Fruit fly (Drosophila melanogaster) whole organism: ENCODE measurements around the gene PIG-P.

Experiments used
- CG8478 ChIP-seq: fragments of >200 bp; optimal IDR thresholded peaks from 2 replicates; lab custom pipeline; 2018; ENCODE audit warnings: inconsistent platforms
- Dll ChIP-seq: fragments of >200 bp; optimal IDR thresholded peaks from 2 replicates; lab custom pipeline; 2017
- EcR ChIP-seq, 2 experiments: fragments of >200 bp; optimal IDR thresholded peaks; 2 replicates each; lab custom pipeline; 2017; ENCODE audit warnings: missing biosample characterization in 2 of 2, missing genetic modification characterization in 2 of 2, missing genetic modification reagents in 2 of 2
- pan ChIP-seq: fragments of >200 bp; optimal IDR thresholded peaks from 2 replicates; lab custom pipeline; 2017
- psq ChIP-seq: fragments of >200 bp; optimal IDR thresholded peaks from 2 replicates; lab custom pipeline; 2017
- usp ChIP-seq: fragments of >200 bp; optimal IDR thresholded peaks from 2 replicates; lab custom pipeline; 2017; ENCODE audit warnings: missing biosample characterization, missing genetic modification characterization, mixed read lengths

Gene PIG-P

dm6 chr3R:26072477-26072876 is 14.5 kb upstream of the PIG-P start:
- TF ChIP-seq psq = no peak
- no peak for TF ChIP-seq CG8478 (lab: Kevin White, UChicago)
- no peak for TF ChIP-seq EcR (GFP tag; optimal IDR thresholded peaks at IDR 0.05; lab: Kevin White, UChicago)
- TF ChIP-seq pan = no peak
- no peak for TF ChIP-seq usp (GFP tag; lab: Kevin White, UChicago)
- no peak for TF ChIP-seq Dll (lab: Kevin White, UChicago)

- TF ChIP-seq psq = no peak
- TF ChIP-seq Dll (lab: Kevin White, UChicago) = no peak
- TF ChIP-seq usp (GFP tag; lab: Kevin White, UChicago) = no peak
- no peak for TF ChIP-seq EcR (GFP tag; optimal IDR thresholded peaks at IDR 0.05; lab: Kevin White, UChicago)
- TF ChIP-seq CG8478 (lab: Kevin White, UChicago) = no peak
- TF ChIP-seq pan = no peak
Observed at dm6 chr3R:26068135-26068534, 10.1 kb upstream of the PIG-P start.

dm6 chr3R:26064708-26065107 is 6.7 kb upstream of the PIG-P start:
- TF ChIP-seq pan (no peak), Dll (lab: Kevin White, UChicago) (no peak), CG8478 (lab: Kevin White, UChicago) (no peak), psq (no peak), usp (GFP tag; lab: Kevin White, UChicago) (no peak), EcR (GFP tag; optimal IDR thresholded peaks at IDR 0.05; lab: Kevin White, UChicago) (no peak)

dm6 chr3R:26062911-26063310 is 4.9 kb upstream of the PIG-P start, which contains the start of gene CG14551:
Gene CG14551, minus strand, starts transcription at chr3R:26063011.
- TF ChIP-seq CG8478 (lab: Kevin White, UChicago) (no peak), EcR (GFP tag; optimal IDR thresholded peaks at IDR 0.05; lab: Kevin White, UChicago) (no peak)

- TF ChIP-seq CG8478 (lab: Kevin White, UChicago) (no peak), pan (no peak), usp (GFP tag; lab: Kevin White, UChicago) (no peak), psq (no peak), Dll (lab: Kevin White, UChicago) (no peak), EcR (GFP tag; optimal IDR thresholded peaks at IDR 0.05; lab: Kevin White, UChicago) (no peak)
Observed at dm6 chr3R:26059195-26059594, 1.2 kb upstream of the PIG-P start, which contains the start of the genes RpL34a and Trmt61. Gene RpL34a, minus strand, starts transcription at chr3R:26059267. Gene Trmt61, plus strand, starts transcription at chr3R:26059496.

dm6 chr3R:26056381-26056780 is 1.6 kb downstream of the PIG-P start, which contains the start of the genes Sld5 and CG14543:
Gene Sld5, minus strand, starts transcription at chr3R:26056547.
Gene CG14543, plus strand, starts transcription at chr3R:26056630.
- TF ChIP-seq EcR (GFP tag; optimal IDR thresholded peaks at IDR 0.05; lab: Kevin White, UChicago) (no peak), pan (no peak), psq (no peak), CG8478 (lab: Kevin White, UChicago) (no peak), usp (GFP tag; lab: Kevin White, UChicago) (no peak), Dll (lab: Kevin White, UChicago) (no peak)

- no peak for TF ChIP-seq psq
- TF ChIP-seq pan = no peak
- TF ChIP-seq usp (GFP tag; lab: Kevin White, UChicago) = no peak
- no peak for TF ChIP-seq Dll (lab: Kevin White, UChicago)
- TF ChIP-seq EcR (GFP tag; optimal IDR thresholded peaks at IDR 0.05; lab: Kevin White, UChicago) = no peak
- no peak for TF ChIP-seq CG8478 (lab: Kevin White, UChicago)
Observed at dm6 chr3R:26055214-26055632, 2.8 kb downstream of the PIG-P start, which contains the start of gene Cmpk. Gene Cmpk, minus strand, starts transcription at chr3R:26055438.

dm6 chr3R:26052150-26052908 is 5.7 kb downstream of the PIG-P start, which contains the start of the genes Exo84 and Vps2:
Gene Exo84, minus strand, starts transcription at chr3R:26052257.
Gene Vps2, plus strand, starts transcription at chr3R:26052821.
- TF ChIP-seq pan = no peak
- no peak for TF ChIP-seq Dll (lab: Kevin White, UChicago)
- no peak for TF ChIP-seq psq
- TF ChIP-seq usp (GFP tag; lab: Kevin White, UChicago) = no peak
- TF ChIP-seq EcR (GFP tag; optimal IDR thresholded peaks at IDR 0.05; lab: Kevin White, UChicago) = no peak
- TF ChIP-seq CG8478 (lab: Kevin White, UChicago) = no peak

dm6 chr3R:26042131-26042885 is 15.7 kb downstream of the PIG-P start:
- TF ChIP-seq Dll (lab: Kevin White, UChicago) (no peak), CG8478 (lab: Kevin White, UChicago) (peak; percentile 69)

dm6 chr3R:26041417-26042101 is 16.5 kb downstream of the PIG-P start, which contains the start of gene gro:
Gene gro, plus strand, starts transcription at chr3R:26041736.
- TF ChIP-seq pan = no peak
- TF ChIP-seq Dll (lab: Kevin White, UChicago) = peak; percentile 78
- no peak for TF ChIP-seq CG8478 (lab: Kevin White, UChicago)
- TF ChIP-seq EcR (GFP tag; optimal IDR thresholded peaks at IDR 0.05; lab: Kevin White, UChicago) = no peak
- no peak for TF ChIP-seq psq

dm6 chr3R:26039793-26040335 is 18.2 kb downstream of the PIG-P start:
- TF ChIP-seq pan = no peak
- no peak for TF ChIP-seq Dll (lab: Kevin White, UChicago)
- no peak for TF ChIP-seq EcR (GFP tag; optimal IDR thresholded peaks at IDR 0.05; lab: Kevin White, UChicago)
- no peak for TF ChIP-seq CG8478 (lab: Kevin White, UChicago)
- no peak for TF ChIP-seq psq
- TF ChIP-seq usp (GFP tag; lab: Kevin White, UChicago) = no peak
